Worm (Caenorhabditis elegans) whole organism, late embryonic: Measurements from ENCODE around the gene F31D5.1.

ENCODE experiments used
- ceh-22 ChIP-seq: sonication (generic microtip); optimal IDR thresholded peaks from 2 replicates; lab custom pipeline; 2017; ENCODE audit warnings: missing biosample characterization, missing genetic modification characterization

Gene F31D5.1

ce11 chrII:4267711-4268110, 48.5 kb downstream of the F31D5.1 start:
- TF ChIP-seq ceh-22, result no peak
